Fruit fly (Drosophila melanogaster) Kc167 (cell line): ENCODE measurements around the gene Cyp4d21.

Source experiments
- Sin3A ChIP-seq: fragments of >200 bp; optimal IDR thresholded peaks from 2 replicates; lab custom pipeline; 2018; ENCODE audit warnings: missing external identifiers
- insv ChIP-seq: fragments of >200 bp; optimal IDR thresholded peaks from 3 replicates; lab custom pipeline; 2018; ENCODE audit warnings: missing external identifiers
- psq ChIP-seq: fragments of >200 bp; optimal IDR thresholded peaks from 2 replicates; lab custom pipeline; 2017; ENCODE audit warnings: missing external identifiers
- ttk ChIP-seq: sonication (Bioruptor generic); optimal IDR thresholded peaks from 2 replicates; lab custom pipeline; 2017; ENCODE audit warnings: missing external identifiers

DNA sequence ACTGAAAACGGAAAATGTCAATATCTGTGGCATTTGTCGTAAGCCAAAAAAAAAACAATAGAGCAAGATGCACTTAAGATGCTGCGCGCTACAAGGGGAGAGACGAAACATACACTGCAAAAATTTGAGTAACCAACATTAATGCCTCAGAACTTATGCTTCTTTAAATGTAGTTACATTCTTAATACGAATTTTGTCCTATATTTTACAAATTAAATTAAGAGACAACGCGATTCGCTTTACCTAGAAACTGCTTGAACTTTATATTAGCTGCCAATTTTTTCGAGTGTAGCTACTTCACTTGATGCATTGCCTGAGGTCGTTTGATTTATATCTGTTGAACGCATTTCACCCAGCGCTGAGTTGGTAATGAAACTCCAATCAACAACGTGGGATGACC, 8.5 kb upstream of the Cyp4d21 start:
- TF ChIP-seq Sin3A (no peak), psq (lab: Kevin White, UChicago) (no peak), ttk (lab: Kevin White, UChicago) (no peak), insv (lab: Kevin White, UChicago) (no peak)
